Fruit fly (Drosophila melanogaster) whole organism, embryonic: ENCODE measurements around the gene CG45061.
A peak's percentile ranks its signal among the peaks of the same experiment; 100 is the strongest.

ENCODE experiments used
- Adf1 ChIP-seq: fragments of 200-800 bp; sonication (Bioruptor generic); IDR thresholded peaks from 2 replicates; pipeline ENCODE4 v1.3.6; 2022; ENCODE audit warnings: missing biosample characterization, missing genetic modification characterization
- CG1024 ChIP-seq: fragments of 200-800 bp; sonication (Bioruptor generic); IDR thresholded peaks from 2 replicates; pipeline ENCODE4 v1.3.6; 2022; ENCODE audit warnings: missing biosample characterization, missing genetic modification characterization
- CG12071 ChIP-seq: fragments of 200-800 bp; sonication (Bioruptor generic); optimal IDR thresholded peaks from 3 replicates; lab custom pipeline; 2018; ENCODE audit warnings: missing biosample characterization, mild to moderate bottlenecking, missing genetic modification characterization
- CG13424 ChIP-seq: fragments of 200-800 bp; sonication (Bioruptor generic); optimal IDR thresholded peaks from 2 replicates; lab custom pipeline; 2019; ENCODE audit warnings: missing biosample characterization, mild to moderate bottlenecking, missing genetic modification characterization, moderate library complexity
- CG14441 ChIP-seq: fragments of 200-800 bp; sonication (Bioruptor generic); IDR thresholded peaks from 2 replicates; pipeline ENCODE4 v1.3.6; 2022; ENCODE audit warnings: missing biosample characterization, missing genetic modification characterization
- CG15073 ChIP-seq: fragments of 200-800 bp; sonication (Bioruptor generic); optimal IDR thresholded peaks from 2 replicates; lab custom pipeline; 2016; ENCODE audit warnings: missing biosample characterization, missing genetic modification characterization
- CG16863 ChIP-seq: fragments of 200-800 bp; sonication (Bioruptor generic); optimal IDR thresholded peaks from 3 replicates; lab custom pipeline; 2016; ENCODE audit warnings: missing biosample characterization, missing genetic modification characterization
- CG2129 ChIP-seq: fragments of 200-800 bp; sonication (Bioruptor generic); IDR thresholded peaks from 2 replicates; pipeline ENCODE4 v1.3.6; 2022; ENCODE audit warnings: missing biosample characterization, missing genetic modification characterization; ENCODE audit not compliant: partially characterized antibody
- CG4707 ChIP-seq: fragments of 200-800 bp; sonication (Bioruptor generic); optimal IDR thresholded peaks from 2 replicates; lab custom pipeline; 2018; ENCODE audit warnings: missing biosample characterization, mild to moderate bottlenecking, missing genetic modification characterization, moderate library complexity
- CG6254 ChIP-seq: fragments of 200-800 bp; sonication (Bioruptor generic); optimal IDR thresholded peaks from 3 replicates; lab custom pipeline; 2017; ENCODE audit warnings: mild to moderate bottlenecking, missing biosample characterization, missing genetic modification reagents, missing genetic modification characterization
- CG6272 ChIP-seq: fragments of 200-800 bp; sonication (Bioruptor generic); IDR thresholded peaks from 2 replicates; pipeline ENCODE4 v1.3.6; 2022; ENCODE audit warnings: missing biosample characterization, missing genetic modification characterization
- CG7372 ChIP-seq: fragments of 200-800 bp; sonication (Bioruptor generic); IDR thresholded peaks from 2 replicates; pipeline ENCODE4 v1.3.6; 2022; ENCODE audit warnings: missing biosample characterization, missing genetic modification characterization
- CG9727 ChIP-seq: fragments of 200-800 bp; sonication (Bioruptor generic); optimal IDR thresholded peaks from 3 replicates; lab custom pipeline; 2017; ENCODE audit warnings: missing biosample characterization, mild to moderate bottlenecking, missing genetic modification characterization
- CG9817 ChIP-seq: fragments of 200-800 bp; sonication (Bioruptor generic); optimal IDR thresholded peaks from 2 replicates; lab custom pipeline; 2018; ENCODE audit warnings: missing biosample characterization, mild to moderate bottlenecking, missing genetic modification characterization, moderate library complexity
- CTCF ChIP-seq: fragments of 200-800 bp; sonication (Bioruptor generic); optimal IDR thresholded peaks from 2 replicates; lab custom pipeline; 2017; ENCODE audit warnings: missing biosample characterization, mild to moderate bottlenecking, missing genetic modification characterization, moderate library complexity
- Dll ChIP-seq: fragments of 200-800 bp; sonication (Bioruptor generic); IDR thresholded peaks from 4 replicates; pipeline ENCODE4 v1.3.6; 2022; ENCODE audit warnings: missing biosample characterization, missing genetic modification characterization; ENCODE audit not compliant: partially characterized antibody
- E2f1 ChIP-seq: fragments of 200-800 bp; sonication (Bioruptor generic); IDR thresholded peaks from 2 replicates; pipeline ENCODE4 v1.3.6; 2022; ENCODE audit warnings: missing biosample characterization, missing genetic modification characterization
- Fer2 ChIP-seq: fragments of 200-800 bp; sonication (Bioruptor generic); optimal IDR thresholded peaks from 2 replicates; lab custom pipeline; 2018; ENCODE audit warnings: missing biosample characterization, mild to moderate bottlenecking, missing genetic modification characterization, moderate library complexity
- GATAe ChIP-seq: fragments of 200-800 bp; sonication (Bioruptor generic); conservative IDR thresholded peaks from 2 replicates; pipeline ENCODE4 v1.3.6; 2022; ENCODE audit warnings: missing biosample characterization, missing genetic modification characterization
- H15 ChIP-seq: fragments of 200-800 bp; sonication (Bioruptor generic); IDR thresholded peaks from 3 replicates; pipeline ENCODE4 v1.3.6; 2022; ENCODE audit warnings: missing biosample characterization, missing genetic modification characterization
- H2.0 ChIP-seq: fragments of 200-800 bp; sonication (Bioruptor generic); IDR thresholded peaks from 2 replicates; pipeline ENCODE4 v1.3.6; 2022; ENCODE audit warnings: missing biosample characterization, missing genetic modification characterization
- Lim3 ChIP-seq: fragments of 200-800 bp; sonication (Bioruptor generic); IDR thresholded peaks from 2 replicates; pipeline ENCODE4 v1.3.6; 2022; ENCODE audit warnings: missing biosample characterization, missing genetic modification characterization
- MESR4 ChIP-seq: fragments of 200-800 bp; sonication (Bioruptor generic); optimal IDR thresholded peaks from 2 replicates; lab custom pipeline; 2018; ENCODE audit warnings: missing biosample characterization, mild to moderate bottlenecking, missing genetic modification characterization, moderate library complexity
- Nf-YA ChIP-seq: fragments of 200-800 bp; sonication (Bioruptor generic); IDR thresholded peaks from 2 replicates; pipeline ENCODE4 v1.3.6; 2022; ENCODE audit warnings: missing biosample characterization, missing genetic modification characterization
- NfI ChIP-seq: fragments of 200-800 bp; sonication (Bioruptor generic); optimal IDR thresholded peaks from 3 replicates; lab custom pipeline; 2018; ENCODE audit warnings: missing biosample characterization, mild to moderate bottlenecking, missing genetic modification characterization, moderate library complexity
- Ptx1 ChIP-seq: fragments of 200-800 bp; sonication (Bioruptor generic); IDR thresholded peaks from 2 replicates; pipeline ENCODE4 v1.3.6; 2022; ENCODE audit warnings: missing biosample characterization, missing genetic modification characterization
- bab2 ChIP-seq: fragments of 200-800 bp; sonication (Bioruptor generic); optimal IDR thresholded peaks from 2 replicates; lab custom pipeline; 2016; ENCODE audit warnings: missing biosample characterization, missing genetic modification characterization
- br ChIP-seq: fragments of >200 bp; optimal IDR thresholded peaks from 2 replicates; lab custom pipeline; 2017
- cad ChIP-seq: fragments of >200 bp; optimal IDR thresholded peaks from 2 replicates; lab custom pipeline; 2017; ENCODE audit warnings: missing biosample characterization, missing genetic modification characterization
- cas ChIP-seq: fragments of 200-800 bp; sonication (Bioruptor generic); IDR thresholded peaks from 2 replicates; pipeline ENCODE4 v1.3.6; 2022; ENCODE audit warnings: missing biosample characterization, missing genetic modification characterization
- crc ChIP-seq: fragments of 200-800 bp; sonication (Bioruptor generic); optimal IDR thresholded peaks from 2 replicates; lab custom pipeline; 2016; ENCODE audit warnings: missing biosample characterization, missing genetic modification characterization
- crp ChIP-seq, 2 experiments: fragments of 200-800 bp; sonication (Bioruptor generic); optimal IDR thresholded peaks; 2 replicates in 1 of 2; 3 replicates in 1 of 2; lab custom pipeline; 2017; ENCODE audit warnings: missing biosample characterization in 2 of 2, missing genetic modification characterization in 2 of 2, mild to moderate bottlenecking in 1 of 2, moderate library complexity in 1 of 2
- cwo ChIP-seq: fragments of 200-800 bp; sonication (Bioruptor generic); optimal IDR thresholded peaks from 3 replicates; lab custom pipeline; 2017; ENCODE audit warnings: missing biosample characterization, missing genetic modification characterization, mild to moderate bottlenecking, moderate library complexity, missing genetic modification reagents
- emc ChIP-seq: fragments of 200-800 bp; sonication (Bioruptor generic); optimal IDR thresholded peaks from 2 replicates; lab custom pipeline; 2016; ENCODE audit warnings: missing biosample characterization, missing genetic modification characterization
- fd64A ChIP-seq: fragments of 200-800 bp; sonication (Bioruptor generic); optimal IDR thresholded peaks from 3 replicates; lab custom pipeline; 2018; ENCODE audit warnings: missing biosample characterization, mild to moderate bottlenecking, missing genetic modification characterization
- gem ChIP-seq: fragments of 200-800 bp; sonication (Bioruptor generic); optimal IDR thresholded peaks from 2 replicates; lab custom pipeline; 2019; ENCODE audit warnings: missing biosample characterization, mild to moderate bottlenecking, missing genetic modification characterization, moderate library complexity
- grn ChIP-seq: fragments of 200-800 bp; sonication (Bioruptor generic); optimal IDR thresholded peaks from 3 replicates; lab custom pipeline; 2017; ENCODE audit warnings: missing biosample characterization, missing genetic modification characterization
- gsb-n ChIP-seq: fragments of 200-800 bp; sonication (Bioruptor generic); optimal IDR thresholded peaks from 3 replicates; lab custom pipeline; 2018; ENCODE audit warnings: missing biosample characterization, mild to moderate bottlenecking, missing genetic modification characterization
- hkb ChIP-seq, 2 experiments: fragments of 200-800 bp in 1 of 2; fragments of >200 bp in 1 of 2; sonication (Bioruptor generic) in 1 of 2; IDR thresholded peaks in 1 of 2; optimal IDR thresholded peaks in 1 of 2; 2 replicates each; pipeline versions ENCODE4 v1.3.6 to Lab custom; 2017 to 2022; ENCODE audit warnings: missing biosample characterization in 1 of 2, missing genetic modification characterization in 1 of 2
- ind ChIP-seq: fragments of 200-800 bp; sonication (Bioruptor generic); optimal IDR thresholded peaks from 3 replicates; lab custom pipeline; 2016; ENCODE audit warnings: missing biosample characterization, missing genetic modification characterization
- lbe ChIP-seq: fragments of 200-800 bp; sonication (Bioruptor generic); optimal IDR thresholded peaks from 2 replicates; lab custom pipeline; 2016; ENCODE audit warnings: missing biosample characterization, mild to moderate bottlenecking, missing genetic modification characterization
- mam ChIP-seq: fragments of 200-800 bp; sonication (Bioruptor generic); optimal IDR thresholded peaks from 3 replicates; lab custom pipeline; 2016; ENCODE audit warnings: missing biosample characterization, missing genetic modification characterization
- pfk ChIP-seq: fragments of 200-800 bp; sonication (Bioruptor generic); optimal IDR thresholded peaks from 2 replicates; lab custom pipeline; 2018; ENCODE audit warnings: missing biosample characterization, mild to moderate bottlenecking, missing genetic modification characterization, moderate library complexity
- pho ChIP-seq: fragments of 200-800 bp; sonication (Bioruptor generic); optimal IDR thresholded peaks from 2 replicates; lab custom pipeline; 2016; ENCODE audit warnings: missing biosample characterization, missing genetic modification characterization
- prd ChIP-seq, 3 experiments: fragments of >200 bp in 2 of 3; fragments of 200-800 bp in 1 of 3; sonication (Bioruptor generic) in 1 of 3; optimal IDR thresholded peaks in 2 of 3; IDR thresholded peaks in 1 of 3; 2 replicates in 2 of 3; 3 replicates in 1 of 3; pipeline versions ENCODE4 v1.3.6 to Lab custom; 2017 to 2022; ENCODE audit warnings: missing biosample characterization in 1 of 3, missing genetic modification characterization in 1 of 3
- pros ChIP-seq: fragments of 200-800 bp; sonication (Bioruptor generic); optimal IDR thresholded peaks from 3 replicates; lab custom pipeline; 2019; ENCODE audit warnings: missing biosample characterization, mild to moderate bottlenecking, missing genetic modification characterization, moderate library complexity
- ranshi ChIP-seq: fragments of 200-800 bp; sonication (Bioruptor generic); IDR thresholded peaks from 2 replicates; pipeline ENCODE4 v1.3.6; 2022; ENCODE audit warnings: missing biosample characterization, missing genetic modification characterization
- tap ChIP-seq: fragments of 200-800 bp; optimal IDR thresholded peaks from 3 replicates; lab custom pipeline; 2019; ENCODE audit warnings: missing biosample characterization, mild to moderate bottlenecking, missing genetic modification characterization, moderate library complexity
- trem ChIP-seq: fragments of 200-800 bp; optimal IDR thresholded peaks from 3 replicates; lab custom pipeline; 2019; ENCODE audit warnings: missing biosample characterization, mild to moderate bottlenecking, missing genetic modification characterization, moderate library complexity
- tx ChIP-seq: fragments of 200-800 bp; sonication (Bioruptor generic); optimal IDR thresholded peaks from 2 replicates; lab custom pipeline; 2016; ENCODE audit warnings: missing biosample characterization, missing genetic modification characterization
- wor ChIP-seq: fragments of 200-800 bp; sonication (Bioruptor generic); IDR thresholded peaks from 2 replicates; pipeline ENCODE4 v1.3.6; 2022; ENCODE audit warnings: missing biosample characterization, missing genetic modification characterization
- zfh2 ChIP-seq: fragments of 200-800 bp; sonication (Bioruptor generic); optimal IDR thresholded peaks from 2 replicates; lab custom pipeline; 2016; ENCODE audit warnings: missing biosample characterization, missing genetic modification characterization

The CG45061 gene

dm6 chrX:9892834-9893233, 21.3 kb upstream of the CG45061 start (continued):
- TF ChIP-seq CG4707 (GFP tag; lab: Kevin White, UChicago), result no peak
- peak; percentile 27 for TF ChIP-seq CG9817 (tag; lab: Kevin White, UChicago)
- no peak for TF ChIP-seq CG15073 (GFP tag; lab: Kevin White, UChicago)
- no peak for TF ChIP-seq CG6254 (GFP tag; lab: Kevin White, UChicago)
- TF ChIP-seq E2f1, result peak; percentile 61
- TF ChIP-seq H15 (GFP tag; lab: Robert Waterston, UW), result 0 out of 3 replicates have a peak, but pooled peaks have one; percentile 44
- no peak for TF ChIP-seq lbe
- TF ChIP-seq GATAe (GFP tag; lab: Robert Waterston, UW), result no peak
- TF ChIP-seq ind, result peak; percentile 49
- TF ChIP-seq CTCF, result no peak
- TF ChIP-seq fd64A (GFP tag; lab: Kevin White, UChicago), result no peak
- no peak for TF ChIP-seq grn (GFP tag; lab: Kevin White, UChicago)
- no peak for TF ChIP-seq CG9727
- TF ChIP-seq Ptx1 (GFP tag; lab: Robert Waterston, UW), result peak; percentile 50
- TF ChIP-seq br (lab: Kevin White, UChicago), result no peak
- peak; percentile 49 for TF ChIP-seq gem (tag; lab: Kevin White, UChicago)
- TF ChIP-seq CG1024 (GFP tag; lab: Robert Waterston, UW), result 0 out of 2 replicates have a peak, but pooled peaks have one; percentile 33
- no peak for TF ChIP-seq prd (optimal IDR thresholded peaks at IDR 0.05; lab: Kevin White, UChicago)
- peak; percentile 63; the same call in 2 of the 3 replicates for TF ChIP-seq prd (GFP tag; IDR thresholded peaks at IDR 0.05; lab: Robert Waterston, UW)
- TF ChIP-seq cas (GFP tag; lab: Robert Waterston, UW), result no peak
- TF ChIP-seq cwo (GFP tag; lab: Kevin White, UChicago), result no peak
- no peak for TF ChIP-seq tx (GFP tag; lab: Kevin White, UChicago)
- TF ChIP-seq pho (GFP tag; lab: Kevin White, UChicago), result no peak
- peak; percentile 57 for TF ChIP-seq CG14441 (GFP tag; lab: Robert Waterston, UW)
- no peak for TF ChIP-seq trem (tag; lab: Kevin White, UChicago)
- 0 out of 2 replicates have a peak, but pooled peaks have one; percentile 31 for TF ChIP-seq CG6272 (GFP tag; lab: Robert Waterston, UW)
- TF ChIP-seq pros (GFP tag; lab: Kevin White, UChicago), result no peak
- TF ChIP-seq Nf-YA (GFP tag; lab: Robert Waterston, UW), result no peak
- no peak for TF ChIP-seq cad (GFP tag; lab: Kevin White, UChicago)
- TF ChIP-seq CG12071, result peak; percentile 2
- TF ChIP-seq crc (GFP tag; lab: Kevin White, UChicago), result no peak
- TF ChIP-seq CG16863, result no peak
- TF ChIP-seq bab2 (GFP tag; lab: Kevin White, UChicago), result no peak
- no peak for TF ChIP-seq hkb (optimal IDR thresholded peaks at IDR 0.05; lab: Kevin White, UChicago)
- TF ChIP-seq hkb (GFP tag; IDR thresholded peaks at IDR 0.05; lab: Robert Waterston, UW), result peak; percentile 52
- TF ChIP-seq mam (GFP tag; lab: Kevin White, UChicago), result peak; percentile 42
- TF ChIP-seq gsb-n (tag; lab: Kevin White, UChicago), result no peak
- TF ChIP-seq ranshi (GFP tag; lab: Robert Waterston, UW), result peak; percentile 64
- no peak for TF ChIP-seq crp (GFP tag; optimal IDR thresholded peaks at IDR 0.05; lab: Kevin White, UChicago)
- no peak for TF ChIP-seq MESR4 (GFP tag; lab: Kevin White, UChicago)
- peak; percentile 31 for TF ChIP-seq CG13424 (tag; lab: Kevin White, UChicago)
- peak; percentile 55 for TF ChIP-seq H2.0 (GFP tag; lab: Robert Waterston, UW)
- no peak for TF ChIP-seq emc (GFP tag; lab: Kevin White, UChicago)
- no peak for TF ChIP-seq Lim3
- peak; percentile 43 for TF ChIP-seq NfI (GFP tag; lab: Kevin White, UChicago)
- TF ChIP-seq Fer2 (tag; lab: Kevin White, UChicago), result no peak
- TF ChIP-seq CG7372 (GFP tag; lab: Robert Waterston, UW), result no peak
- no peak for TF ChIP-seq pfk
- TF ChIP-seq Dll (GFP tag; lab: Robert Waterston, UW), result no peak
- TF ChIP-seq zfh2, result no peak
- no peak for TF ChIP-seq wor (GFP tag; lab: Robert Waterston, UW)
- TF ChIP-seq tap (tag; lab: Kevin White, UChicago), result peak; percentile 4
- TF ChIP-seq CG2129 (GFP tag; lab: Robert Waterston, UW), result no peak
- no peak for TF ChIP-seq Adf1
